Worm (Caenorhabditis elegans): ENCODE data around the gene M01F1.4.

- no peak for TF ChIP-seq dao-5 (tag; optimal IDR thresholded peaks at IDR 0.05)
- no peak for TF ChIP-seq him-1 (tag; optimal IDR thresholded peaks at IDR 0.05)
- TF ChIP-seq W03F9.2 (tag; optimal IDR thresholded peaks at IDR 0.05) = no peak
Measured at ce11 chrIII:3548017-3548416, 38.2 kb upstream of the M01F1.4 start, which contains the start of gene C54C6.11.

All from whole organism, L4/young adult.